Fruit fly (Drosophila melanogaster): ENCODE measurements around the gene Pdss2.
A peak's percentile ranks its signal among the peaks of the same experiment; 100 is the strongest.

The Pdss2 gene

dm6 chr3L:21056792-21057567 lies 29.3 kb downstream of the Pdss2 start (continued):
- TF ChIP-seq sna (GFP tag; IDR thresholded peaks at IDR 0.05; ENCODE audit: partially characterized antibody), result no peak
- TF ChIP-seq H15 (GFP tag; IDR thresholded peaks at IDR 0.05), result no peak
- TF ChIP-seq mam (GFP tag; optimal IDR thresholded peaks at IDR 0.05), result peak; percentile 39
- TF ChIP-seq ems (GFP tag; optimal IDR thresholded peaks at IDR 0.05), result no peak
- no peak for TF ChIP-seq exex (tag; optimal IDR thresholded peaks at IDR 0.05)
- peak; percentile 55 for TF ChIP-seq CoRest (tag; optimal IDR thresholded peaks at IDR 0.05)
- TF ChIP-seq CG8765 (GFP tag; IDR thresholded peaks at IDR 0.05), result no peak
- TF ChIP-seq pb (GFP tag; optimal IDR thresholded peaks at IDR 0.05), result no peak
- TF ChIP-seq fu2 (GFP tag; optimal IDR thresholded peaks at IDR 0.05), result no peak
- TF ChIP-seq CG3163 (GFP tag; optimal IDR thresholded peaks at IDR 0.05), result no peak
- TF ChIP-seq CG6689 (GFP tag; IDR thresholded peaks at IDR 0.05), result peak; percentile 26; the same call in 1 of the 2 replicates
- TF ChIP-seq CG13424 (tag; optimal IDR thresholded peaks at IDR 0.05), result peak; percentile 19
- TF ChIP-seq Hr78 (GFP tag; optimal IDR thresholded peaks at IDR 0.05), result no peak
- TF ChIP-seq CG11085 (GFP tag; IDR thresholded peaks at IDR 0.05), result no peak
- TF ChIP-seq CG3838 (GFP tag; optimal IDR thresholded peaks at IDR 0.05), result no peak
- TF ChIP-seq btn (GFP tag; optimal IDR thresholded peaks at IDR 0.05), result no peak
- TF ChIP-seq CG13894 (tag; optimal IDR thresholded peaks at IDR 0.05), result peak; percentile 33
- TF ChIP-seq Dip2 (GFP tag; IDR thresholded peaks at IDR 0.05), result no peak
- peak; percentile 4 for TF ChIP-seq Chrac-16 (GFP tag; optimal IDR thresholded peaks at IDR 0.05)
- TF ChIP-seq CG3726 (GFP tag; IDR thresholded peaks at IDR 0.05), result no peak
- peak; percentile 10; the same call in 1 of the 2 replicates for TF ChIP-seq lmd (GFP tag; IDR thresholded peaks at IDR 0.05)
- TF ChIP-seq ind (GFP tag; optimal IDR thresholded peaks at IDR 0.05), result peak; percentile 2
- no peak for TF ChIP-seq CG17328 (GFP tag; IDR thresholded peaks at IDR 0.05)
- TF ChIP-seq bsh (GFP tag; optimal IDR thresholded peaks at IDR 0.05), result peak in 1 of 2 experiments; percentile 20
- TF ChIP-seq CG34422 (GFP tag; IDR thresholded peaks at IDR 0.05), result 0 out of 3 replicates have a peak, but pooled peaks have one; percentile 31
- TF ChIP-seq Sry-β (GFP tag; optimal IDR thresholded peaks at IDR 0.05), result no peak
- TF ChIP-seq YL-1 (GFP tag; optimal IDR thresholded peaks at IDR 0.05), result no peak
- no peak for TF ChIP-seq Stat92E (GFP tag; optimal IDR thresholded peaks at IDR 0.05)
- TF ChIP-seq sob (GFP tag; IDR thresholded peaks at IDR 0.05), result no peak
- TF ChIP-seq CG14441 (GFP tag; IDR thresholded peaks at IDR 0.05), result peak; percentile 27; the same call in 1 of the 2 replicates
- no peak for TF ChIP-seq CG10654 (GFP tag; optimal IDR thresholded peaks at IDR 0.05)
- peak; percentile 60 for TF ChIP-seq D19B (GFP tag; optimal IDR thresholded peaks at IDR 0.05)
- TF ChIP-seq CG34376 (GFP tag; optimal IDR thresholded peaks at IDR 0.05), result no peak
- TF ChIP-seq CG10543 (GFP tag; optimal IDR thresholded peaks at IDR 0.05), result peak; percentile 70
- TF ChIP-seq sc (optimal IDR thresholded peaks at IDR 0.05), result no peak
- no peak for TF ChIP-seq sc (GFP tag; optimal IDR thresholded peaks at IDR 0.05)
- TF ChIP-seq cato (GFP tag; optimal IDR thresholded peaks at IDR 0.05; ENCODE audit: borderline replicate concordance), result no peak
- TF ChIP-seq Gug (GFP tag; IDR thresholded peaks at IDR 0.05), result 0 out of 4 replicates have a peak, but pooled peaks have one; percentile 3
- TF ChIP-seq CG12236 (GFP tag; optimal IDR thresholded peaks at IDR 0.05), result no peak
- 0 out of 3 replicates have a peak, but pooled peaks have one; percentile 63 for TF ChIP-seq CG2199 (GFP tag; IDR thresholded peaks at IDR 0.05)
- TF ChIP-seq gce (GFP tag; IDR thresholded peaks at IDR 0.05), result no peak
- no peak for TF ChIP-seq CG8290 (GFP tag; optimal IDR thresholded peaks at IDR 0.05)
- no peak for TF ChIP-seq CG8290 (tag; optimal IDR thresholded peaks at IDR 0.05)
- no peak for TF ChIP-seq gsb-n (tag; optimal IDR thresholded peaks at IDR 0.05)
- TF ChIP-seq CG7839 (tag; optimal IDR thresholded peaks at IDR 0.05), result peak; percentile 24
- TF ChIP-seq CG33557 (GFP tag; optimal IDR thresholded peaks at IDR 0.05), result no peak
- peak; percentile 29; the same call in 1 of the 2 replicates for TF ChIP-seq Adf1 (GFP tag; IDR thresholded peaks at IDR 0.05)
- no peak for TF ChIP-seq Mes4 (GFP tag; optimal IDR thresholded peaks at IDR 0.05)
- TF ChIP-seq CG11093 (GFP tag; IDR thresholded peaks at IDR 0.05), result no peak
